Worm (Caenorhabditis elegans): ENCODE data around the gene sri-45.

DNA sequence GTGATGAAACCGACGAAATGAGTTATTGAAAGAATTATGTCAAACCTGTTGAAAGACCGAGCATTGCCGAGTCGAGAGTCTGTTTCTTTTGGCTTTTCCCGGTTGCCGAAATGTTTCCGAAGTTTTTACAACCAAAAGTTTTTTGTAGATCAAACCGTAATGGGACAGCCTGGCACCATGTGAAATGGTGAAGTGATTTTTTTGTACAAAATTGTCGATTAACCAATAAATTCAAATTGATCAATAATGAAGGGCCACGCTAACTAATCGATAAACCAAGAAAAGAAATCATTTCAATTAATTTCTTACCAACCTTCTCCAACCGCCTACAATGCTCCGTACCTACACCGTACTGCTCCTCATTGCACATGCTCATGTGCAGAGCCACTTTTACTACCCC, 30.0 kb upstream of the sri-45 start, which contains the start of gene T02H6.3:
- TF ChIP-seq skn-1 (tag; optimal IDR thresholded peaks at IDR 0.05), result no peak
- TF ChIP-seq egl-27 (tag; optimal IDR thresholded peaks at IDR 0.05), result no peak
- no peak for TF ChIP-seq hmg-11 (tag; optimal IDR thresholded peaks at IDR 0.05)
- no peak for TF ChIP-seq mml-1 (tag; optimal IDR thresholded peaks at IDR 0.05)
